Worm (Caenorhabditis elegans): ENCODE data around the gene F14D2.14.

ce11 chrII:3322257-3322656, 25.5 kb downstream of the F14D2.14 start, which contains the start of gene Y46D2A.1:
- TF ChIP-seq unc-62 (GFP tag; optimal IDR thresholded peaks at IDR 0.05) (no peak), blmp-1 (tag; optimal IDR thresholded peaks at IDR 0.05) (no peak), hlh-4 (tag; optimal IDR thresholded peaks at IDR 0.05) (no peak), aly-2 (tag; optimal IDR thresholded peaks at IDR 0.05) (no peak), snpc-4 (tag; optimal IDR thresholded peaks at IDR 0.05) (no peak), elt-2 (tag; optimal IDR thresholded peaks at IDR 0.05) (peak; percentile 49), alr-1 (tag; optimal IDR thresholded peaks at IDR 0.05; ENCODE audit: borderline replicate concordance) (no peak)
